Worm (Caenorhabditis elegans) whole organism, L1 larva: Measurements from ENCODE around the gene erfa-1.

ENCODE experiments used
- Y116A8C.19 ChIP-seq: sonication (generic microtip); optimal IDR thresholded peaks from 2 replicates; lab custom pipeline; 2016; ENCODE audit warnings: missing compliant biosample characterization, missing genetic modification characterization, borderline replicate concordance
- ama-1 ChIP-seq: fragments of 150-350 bp; optimal IDR thresholded peaks from 2 replicates; lab custom pipeline; 2014
- blmp-1 ChIP-seq: fragments of 150-350 bp; optimal IDR thresholded peaks from 2 replicates; lab custom pipeline; 2014; ENCODE audit warnings: missing biosample characterization, missing genetic modification characterization
- dpl-1 ChIP-seq, 3 experiments: fragments of 150-350 bp in 2 of 3; sonication (generic microtip) in 1 of 3; optimal IDR thresholded peaks; 2 replicates each; lab custom pipeline; 2014 to 2017; ENCODE audit warnings: missing biosample characterization in 3 of 3, missing genetic modification characterization in 3 of 3, missing genetic modification reagents in 3 of 3
- efl-1 ChIP-seq, 4 experiments: fragments of 150-350 bp; optimal IDR thresholded peaks in 3 of 4; peaks in 1 of 4; 1 replicate in 1 of 4; 2 replicates in 3 of 4; lab custom pipeline; 2014; ENCODE audit warnings: missing biosample characterization in 2 of 4, missing genetic modification characterization in 2 of 4, missing genetic modification reagents in 2 of 4
- efl-3 ChIP-seq: fragments of 200-800 bp; sonication (Bioruptor generic); optimal IDR thresholded peaks from 2 replicates; lab custom pipeline; 2018; ENCODE audit warnings: mild to moderate bottlenecking, missing genetic modification characterization, missing compliant biosample characterization
- egl-27 ChIP-seq, 2 experiments: fragments of 150-350 bp in 1 of 2; sonication (generic microtip); optimal IDR thresholded peaks; 3 replicates each; lab custom pipeline; 2017 to 2018; ENCODE audit warnings: missing biosample characterization in 2 of 2, missing genetic modification characterization in 2 of 2, missing genetic modification reagents in 2 of 2
- elt-3 ChIP-seq, 6 experiments: fragments of 150-350 bp in 1 of 6; sonication (generic microtip); optimal IDR thresholded peaks; 2 replicates each; lab custom pipeline; 2017 to 2018; ENCODE audit warnings: missing biosample characterization in 6 of 6, missing genetic modification characterization in 6 of 6, inconsistent platforms in 1 of 6
- fkh-10 ChIP-seq: sonication (generic microtip); optimal IDR thresholded peaks from 2 replicates; lab custom pipeline; 2017; ENCODE audit warnings: missing biosample characterization, missing genetic modification reagents, missing genetic modification characterization
- hlh-17 ChIP-seq: fragments of 200-800 bp; sonication (Bioruptor generic); optimal IDR thresholded peaks from 2 replicates; lab custom pipeline; 2018; ENCODE audit warnings: missing genetic modification characterization, mild to moderate bottlenecking, missing compliant biosample characterization, moderate library complexity, borderline replicate concordance
- hlh-4 ChIP-seq: sonication (generic microtip); optimal IDR thresholded peaks from 2 replicates; lab custom pipeline; 2016; ENCODE audit warnings: mild to moderate bottlenecking, missing genetic modification characterization, missing compliant biosample characterization
- jun-1 ChIP-seq: fragments of 150-350 bp; optimal IDR thresholded peaks from 2 replicates; lab custom pipeline; 2014; ENCODE audit warnings: missing biosample characterization, missing genetic modification reagents, missing genetic modification characterization
- lin-35 ChIP-seq, 2 experiments: fragments of 150-350 bp; optimal IDR thresholded peaks; 2 replicates each; lab custom pipeline; 2014; ENCODE audit warnings: missing biosample characterization in 2 of 2, missing genetic modification characterization in 2 of 2, missing genetic modification reagents in 2 of 2
- lin-39 ChIP-seq: fragments of 150-350 bp; optimal IDR thresholded peaks from 2 replicates; lab custom pipeline; 2014; ENCODE audit warnings: missing biosample characterization, missing genetic modification reagents, missing genetic modification characterization
- lir-3 ChIP-seq: sonication (generic microtip); optimal IDR thresholded peaks from 2 replicates; lab custom pipeline; 2016; ENCODE audit warnings: mild to moderate bottlenecking, missing genetic modification characterization, moderate library complexity, missing compliant biosample characterization; ENCODE audit not compliant: poor library complexity
- mep-1 ChIP-seq: fragments of 150-350 bp; optimal IDR thresholded peaks from 2 replicates; lab custom pipeline; 2014; ENCODE audit warnings: missing biosample characterization, missing genetic modification characterization
- nhr-11 ChIP-seq: fragments of 150-350 bp; optimal IDR thresholded peaks from 2 replicates; lab custom pipeline; 2014; ENCODE audit warnings: missing biosample characterization, missing genetic modification characterization
- nhr-12 ChIP-seq: sonication (generic microtip); optimal IDR thresholded peaks from 2 replicates; lab custom pipeline; 2017; ENCODE audit warnings: missing biosample characterization, missing genetic modification characterization
- nhr-237 ChIP-seq: fragments of 150-350 bp; optimal IDR thresholded peaks from 2 replicates; lab custom pipeline; 2014; ENCODE audit warnings: missing biosample characterization, missing genetic modification characterization
- nhr-76 ChIP-seq: sonication (generic microtip); optimal IDR thresholded peaks from 2 replicates; lab custom pipeline; 2017; ENCODE audit warnings: missing biosample characterization, missing genetic modification characterization
- nhr-85 ChIP-seq: sonication (generic microtip); peaks from one replicate; lab custom pipeline; 2016; ENCODE audit warnings: missing genetic modification characterization, inconsistent platforms, missing compliant biosample characterization
- pag-3 ChIP-seq: sonication (generic microtip); optimal IDR thresholded peaks from 2 replicates; lab custom pipeline; 2017; ENCODE audit warnings: missing genetic modification characterization, mild to moderate bottlenecking, missing compliant biosample characterization, antibody characterized with exemption, borderline replicate concordance; ENCODE audit not compliant: insufficient read depth
- rnt-1 ChIP-seq: sonication (generic microtip); optimal IDR thresholded peaks from 2 replicates; lab custom pipeline; 2016; ENCODE audit warnings: mild to moderate bottlenecking, missing genetic modification characterization, moderate library complexity, missing compliant biosample characterization
- sox-4 ChIP-seq: sonication (generic microtip); optimal IDR thresholded peaks from 2 replicates; lab custom pipeline; 2016; ENCODE audit warnings: missing genetic modification characterization, missing compliant biosample characterization
- tbx-2 ChIP-seq: sonication (generic microtip); optimal IDR thresholded peaks from 2 replicates; lab custom pipeline; 2016; ENCODE audit warnings: missing genetic modification characterization, missing compliant biosample characterization
- xbp-1 ChIP-seq: sonication (generic microtip); optimal IDR thresholded peaks from 2 replicates; lab custom pipeline; 2016; ENCODE audit warnings: missing genetic modification characterization, missing compliant biosample characterization
- ztf-4 ChIP-seq: fragments of 150-350 bp; optimal IDR thresholded peaks from 2 replicates; lab custom pipeline; 2014; ENCODE audit warnings: missing biosample characterization, missing genetic modification characterization

Gene erfa-1

ce11 chrV:6471208-6471607, 37.3 kb downstream of the erfa-1 start:
- TF ChIP-seq egl-27 (tag; optimal IDR thresholded peaks at IDR 0.05; lab: Kevin White, UChicago) (no peak), nhr-76 (no peak), nhr-237 (tag; lab: Kevin White, UChicago) (no peak), lir-3 (tag; lab: Kevin White, UChicago) (no peak), elt-3 (tag; optimal IDR thresholded peaks at IDR 0.05; lab: Kevin White, UChicago) (no peak)

- TF ChIP-seq nhr-85, result no peak
- TF ChIP-seq dpl-1 (GFP tag; optimal IDR thresholded peaks at IDR 0.05; lab: Kevin White, UChicago), result peak in 1 of 3 experiments; percentile 14
- TF ChIP-seq lin-39, result no peak
- no peak for TF ChIP-seq ama-1 (lab: Kevin White, UChicago)
- TF ChIP-seq blmp-1 (tag; lab: Kevin White, UChicago), result peak; percentile 13
- peak in 1 of 2 experiments; percentile 0 for TF ChIP-seq efl-1 (optimal IDR thresholded peaks at IDR 0.05; lab: Kevin White, UChicago)
- peak; percentile 23 to 83 for TF ChIP-seq efl-1 (GFP tag; optimal IDR thresholded peaks at IDR 0.05 in 1 of 2; lab: Kevin White, UChicago)
- TF ChIP-seq, all 84 proteins: peak for 3
Measured at ce11 chrV:6476026-6476425, 42.1 kb downstream of the erfa-1 start.

ce11 chrV:6485109-6485508, 51.2 kb downstream of the erfa-1 start:
- TF ChIP-seq rnt-1, result no peak
- no peak for TF ChIP-seq nhr-12
- TF ChIP-seq lin-39, result no peak
- TF ChIP-seq nhr-237 (tag; lab: Kevin White, UChicago), result no peak
- TF ChIP-seq hlh-4 (tag; lab: Kevin White, UChicago), result no peak
- TF ChIP-seq fkh-10 (GFP tag; lab: Kevin White, UChicago), result no peak
- TF ChIP-seq hlh-17, result no peak
- TF ChIP-seq lin-35 (GFP tag; optimal IDR thresholded peaks at IDR 0.05; lab: Kevin White, UChicago), result no peak
- no peak for TF ChIP-seq blmp-1 (tag; lab: Kevin White, UChicago)
- no peak for TF ChIP-seq jun-1
- no peak for TF ChIP-seq mep-1
- TF ChIP-seq xbp-1 (tag; lab: Kevin White, UChicago), result no peak
- TF ChIP-seq tbx-2 (tag; lab: Kevin White, UChicago), result no peak
- no peak for TF ChIP-seq ztf-4 (tag; lab: Kevin White, UChicago)
- no peak for TF ChIP-seq pag-3 (tag; lab: Kevin White, UChicago)
- TF ChIP-seq efl-3 (GFP tag; lab: Kevin White, UChicago), result no peak
- no peak for TF ChIP-seq sox-4 (tag; lab: Kevin White, UChicago)
- TF ChIP-seq nhr-11 (tag; lab: Kevin White, UChicago), result no peak
- no peak for TF ChIP-seq Y116A8C.19 (tag; lab: Kevin White, UChicago)
